Fruit fly (Drosophila melanogaster) whole organism, embryonic: ENCODE results near the gene CG7607.

Source experiments
- Atf3 ChIP-seq: fragments of 200-800 bp; sonication (Bioruptor generic); optimal IDR thresholded peaks from 3 replicates; lab custom pipeline; 2016; ENCODE audit warnings: missing biosample characterization, missing genetic modification characterization
- CG10321 ChIP-seq: fragments of 200-800 bp; sonication (Bioruptor generic); IDR thresholded peaks from 2 replicates; pipeline ENCODE4 v1.3.6; 2022; ENCODE audit warnings: missing biosample characterization, missing genetic modification characterization
- CG10979 ChIP-seq: fragments of 200-800 bp; sonication (Bioruptor generic); optimal IDR thresholded peaks from 2 replicates; lab custom pipeline; 2018; ENCODE audit warnings: missing biosample characterization, mild to moderate bottlenecking, missing genetic modification characterization, moderate library complexity
- CG11093 ChIP-seq: fragments of 200-800 bp; sonication (Bioruptor generic); IDR thresholded peaks from 3 replicates; pipeline ENCODE4 v1.3.6; 2022; ENCODE audit warnings: missing biosample characterization, missing genetic modification characterization
- CG11456 ChIP-seq: fragments of 200-800 bp; sonication (Bioruptor generic); IDR thresholded peaks from 3 replicates; pipeline ENCODE4 v1.3.6; 2022; ENCODE audit warnings: missing biosample characterization, missing genetic modification characterization
- CG11696 ChIP-seq: fragments of 200-800 bp; sonication (Bioruptor generic); IDR thresholded peaks from 2 replicates; pipeline ENCODE4 v1.3.6; 2022; ENCODE audit warnings: missing biosample characterization, missing genetic modification characterization
- CG11723 ChIP-seq: fragments of 200-800 bp; sonication (Bioruptor generic); optimal IDR thresholded peaks from 2 replicates; lab custom pipeline; 2017; ENCODE audit warnings: missing biosample characterization, mild to moderate bottlenecking, missing genetic modification characterization
- CG12155 ChIP-seq: fragments of 200-800 bp; sonication (Bioruptor generic); optimal IDR thresholded peaks from 3 replicates; lab custom pipeline; 2016; ENCODE audit warnings: missing biosample characterization, missing genetic modification characterization
- CG13775 ChIP-seq: fragments of 200-800 bp; sonication (Bioruptor generic); optimal IDR thresholded peaks from 3 replicates; lab custom pipeline; 2017; ENCODE audit warnings: missing biosample characterization, mild to moderate bottlenecking, missing genetic modification characterization
- CG15514 ChIP-seq: fragments of 200-800 bp; sonication (Bioruptor generic); optimal IDR thresholded peaks from 3 replicates; lab custom pipeline; 2017; ENCODE audit warnings: missing biosample characterization, missing genetic modification characterization, mild to moderate bottlenecking, moderate library complexity, missing genetic modification reagents
- CG17359 ChIP-seq: fragments of 200-800 bp; sonication (Bioruptor generic); optimal IDR thresholded peaks from 3 replicates; lab custom pipeline; 2018; ENCODE audit warnings: missing biosample characterization, mild to moderate bottlenecking, missing genetic modification characterization, moderate library complexity
- CG32772 ChIP-seq: fragments of 200-800 bp; sonication (Bioruptor generic); IDR thresholded peaks from 2 replicates; pipeline ENCODE4 v1.3.6; 2022; ENCODE audit warnings: missing biosample characterization, missing genetic modification characterization
- CG33213 ChIP-seq: fragments of 200-800 bp; sonication (Bioruptor generic); optimal IDR thresholded peaks from 3 replicates; lab custom pipeline; 2016; ENCODE audit warnings: missing biosample characterization, missing genetic modification characterization
- CG33557 ChIP-seq: fragments of 200-800 bp; sonication (Bioruptor generic); optimal IDR thresholded peaks from 2 replicates; lab custom pipeline; 2019; ENCODE audit warnings: missing biosample characterization, mild to moderate bottlenecking, missing genetic modification characterization, moderate library complexity
- CG3726 ChIP-seq: fragments of 200-800 bp; sonication (Bioruptor generic); IDR thresholded peaks from 3 replicates; pipeline ENCODE4, ENCODE4 v1.3.6; 2022; ENCODE audit warnings: missing biosample characterization, missing genetic modification characterization
- CG4282 ChIP-seq: fragments of 200-800 bp; sonication (Bioruptor generic); optimal IDR thresholded peaks from 2 replicates; lab custom pipeline; 2016; ENCODE audit warnings: missing biosample characterization, missing genetic modification characterization
- CG6765 ChIP-seq: fragments of 200-800 bp; sonication (Bioruptor generic); optimal IDR thresholded peaks from 3 replicates; lab custom pipeline; 2017; ENCODE audit warnings: missing biosample characterization, mild to moderate bottlenecking, missing genetic modification characterization
- CG7556 ChIP-seq: fragments of 200-800 bp; sonication (Bioruptor generic); optimal IDR thresholded peaks from 2 replicates; lab custom pipeline; 2017; ENCODE audit warnings: missing biosample characterization, mild to moderate bottlenecking, missing genetic modification characterization
- CG7963 ChIP-seq: fragments of 200-800 bp; sonication (Bioruptor generic); IDR thresholded peaks from 3 replicates; pipeline ENCODE4 v1.3.6; 2022; ENCODE audit warnings: missing biosample characterization, missing genetic modification characterization; ENCODE audit not compliant: partially characterized antibody
- CG8290 ChIP-seq, 3 experiments: fragments of 200-800 bp; sonication (Bioruptor generic); optimal IDR thresholded peaks; 2 replicates each; lab custom pipeline; 2016 to 2019; ENCODE audit warnings: missing biosample characterization in 3 of 3, missing genetic modification characterization in 3 of 3, mild to moderate bottlenecking in 2 of 3, moderate library complexity in 1 of 3
- CG9876 ChIP-seq: fragments of 200-800 bp; sonication (Bioruptor generic); optimal IDR thresholded peaks from 2 replicates; lab custom pipeline; 2016; ENCODE audit warnings: missing biosample characterization, missing genetic modification characterization
- Chrac-16 ChIP-seq: fragments of 200-800 bp; sonication (Bioruptor generic); optimal IDR thresholded peaks from 3 replicates; lab custom pipeline; 2016; ENCODE audit warnings: missing biosample characterization, missing genetic modification characterization
- CkIIα-i1 ChIP-seq: fragments of 200-800 bp; sonication (Bioruptor generic); IDR thresholded peaks from 2 replicates; pipeline ENCODE4 v1.3.6; 2022; ENCODE audit warnings: missing biosample characterization, missing genetic modification characterization
- Dbx ChIP-seq: fragments of 200-800 bp; sonication (Bioruptor generic); IDR thresholded peaks from 3 replicates; pipeline ENCODE4 v1.3.6; 2022; ENCODE audit warnings: missing biosample characterization, missing genetic modification characterization
- Drgx ChIP-seq: fragments of 200-800 bp; sonication (Bioruptor generic); IDR thresholded peaks from 2 replicates; pipeline ENCODE4 v1.3.6; 2022; ENCODE audit warnings: missing biosample characterization, missing genetic modification characterization
- Gug ChIP-seq: fragments of 200-800 bp; sonication (Bioruptor generic); IDR thresholded peaks from 4 replicates; pipeline ENCODE4 v1.3.6; 2022; ENCODE audit warnings: missing biosample characterization, missing genetic modification characterization
- HmgD ChIP-seq: fragments of 200-800 bp; sonication (Bioruptor generic); optimal IDR thresholded peaks from 3 replicates; lab custom pipeline; 2016; ENCODE audit warnings: missing biosample characterization, missing genetic modification characterization
- Oaz ChIP-seq: fragments of 200-800 bp; sonication (Bioruptor generic); IDR thresholded peaks from 2 replicates; pipeline ENCODE4 v1.3.6; 2022; ENCODE audit warnings: missing biosample characterization, missing genetic modification characterization
- Poxn ChIP-seq: fragments of 200-800 bp; sonication (Bioruptor generic); IDR thresholded peaks from 2 replicates; pipeline ENCODE4 v1.3.6; 2022; ENCODE audit warnings: missing biosample characterization, missing genetic modification characterization
- Spps ChIP-seq: fragments of 200-800 bp; sonication (Bioruptor generic); optimal IDR thresholded peaks from 2 replicates; lab custom pipeline; 2018; ENCODE audit warnings: missing biosample characterization, mild to moderate bottlenecking, missing genetic modification characterization
- Usf ChIP-seq: fragments of 200-800 bp; sonication (Bioruptor generic); optimal IDR thresholded peaks from 2 replicates; lab custom pipeline; 2017; ENCODE audit warnings: missing genotype, missing biosample characterization, missing genetic modification characterization
- croc ChIP-seq: fragments of 200-800 bp; sonication (Bioruptor generic); conservative IDR thresholded peaks from 3 replicates; pipeline ENCODE4 v1.3.6; 2022; ENCODE audit warnings: missing biosample characterization, missing genetic modification characterization
- cwo ChIP-seq: fragments of 200-800 bp; sonication (Bioruptor generic); optimal IDR thresholded peaks from 3 replicates; lab custom pipeline; 2017; ENCODE audit warnings: missing biosample characterization, missing genetic modification characterization, mild to moderate bottlenecking, moderate library complexity, missing genetic modification reagents
- da ChIP-seq: fragments of 200-800 bp; sonication (Bioruptor generic); optimal IDR thresholded peaks from 2 replicates; lab custom pipeline; 2016; ENCODE audit warnings: missing biosample characterization, missing genetic modification characterization
- eyg ChIP-seq: fragments of 200-800 bp; sonication (Bioruptor generic); optimal IDR thresholded peaks from 3 replicates; lab custom pipeline; 2016; ENCODE audit warnings: missing biosample characterization, missing genetic modification characterization
- fd3F ChIP-seq: fragments of 200-800 bp; sonication (Bioruptor generic); optimal IDR thresholded peaks from 2 replicates; lab custom pipeline; 2018; ENCODE audit warnings: missing biosample characterization, mild to moderate bottlenecking, missing genetic modification characterization, moderate library complexity
- fd64A ChIP-seq: fragments of 200-800 bp; sonication (Bioruptor generic); optimal IDR thresholded peaks from 3 replicates; lab custom pipeline; 2018; ENCODE audit warnings: missing biosample characterization, mild to moderate bottlenecking, missing genetic modification characterization
- gsb-n ChIP-seq: fragments of 200-800 bp; sonication (Bioruptor generic); optimal IDR thresholded peaks from 3 replicates; lab custom pipeline; 2018; ENCODE audit warnings: missing biosample characterization, mild to moderate bottlenecking, missing genetic modification characterization
- hb ChIP-seq: fragments of 200-800 bp; sonication (Bioruptor generic); IDR thresholded peaks from 3 replicates; pipeline ENCODE4 v1.3.6; 2022; ENCODE audit warnings: missing biosample characterization, missing genetic modification characterization; ENCODE audit not compliant: partially characterized antibody
- klu ChIP-seq: fragments of 200-800 bp; sonication (Bioruptor generic); IDR thresholded peaks from 2 replicates; pipeline ENCODE4 v1.3.6; 2022; ENCODE audit warnings: missing biosample characterization, missing genetic modification characterization
- lab ChIP-seq: fragments of 200-800 bp; sonication (Bioruptor generic); optimal IDR thresholded peaks from 3 replicates; lab custom pipeline; 2017; ENCODE audit warnings: missing biosample characterization, missing genetic modification characterization, mild to moderate bottlenecking, moderate library complexity, missing genetic modification reagents
- lola ChIP-seq, 3 experiments: fragments of >200 bp in 2 of 3; fragments of 200-800 bp in 1 of 3; sonication (Bioruptor generic) in 1 of 3; optimal IDR thresholded peaks; 2 replicates each; lab custom pipeline; 2017 to 2019; ENCODE audit warnings: missing biosample characterization in 3 of 3, missing genetic modification characterization in 3 of 3, mild to moderate bottlenecking in 1 of 3, moderate library complexity in 1 of 3
- pan ChIP-seq, 4 experiments: fragments of >200 bp in 3 of 4; fragments of 200-800 bp in 1 of 4; sonication (Bioruptor generic) in 1 of 4; optimal IDR thresholded peaks in 3 of 4; IDR thresholded peaks in 1 of 4; 2 replicates each; pipeline versions ENCODE4 v1.3.6 to Lab custom; 2017 to 2022; ENCODE audit warnings: missing biosample characterization in 2 of 4, missing genetic modification characterization in 2 of 4, mixed read lengths in 1 of 4
- sens-2 ChIP-seq: fragments of 200-800 bp; sonication (Bioruptor generic); IDR thresholded peaks from 2 replicates; pipeline ENCODE4 v1.3.6; 2022; ENCODE audit warnings: missing biosample characterization, missing genetic modification characterization
- sr ChIP-seq: fragments of 200-800 bp; sonication (Bioruptor generic); IDR thresholded peaks from 3 replicates; pipeline ENCODE4 v1.3.6; 2022; ENCODE audit warnings: missing biosample characterization, missing genetic modification characterization
- stc ChIP-seq: fragments of 200-800 bp; sonication (Bioruptor generic); IDR thresholded peaks from 2 replicates; pipeline ENCODE4 v1.3.6; 2022; ENCODE audit warnings: missing biosample characterization, missing genetic modification characterization
- tio ChIP-seq: fragments of 200-800 bp; sonication (Bioruptor generic); optimal IDR thresholded peaks from 2 replicates; lab custom pipeline; 2017; ENCODE audit warnings: missing biosample characterization, missing genetic modification characterization, inconsistent platforms
- wor ChIP-seq: fragments of 200-800 bp; sonication (Bioruptor generic); IDR thresholded peaks from 2 replicates; pipeline ENCODE4 v1.3.6; 2022; ENCODE audit warnings: missing biosample characterization, missing genetic modification characterization

Gene CG7607

dm6 chr3L:11205608-11206336 lies 6.4 kb downstream of the CG7607 start, which contains the start of gene Plod (continued):
- TF ChIP-seq CG15514 = peak; percentile 78
- TF ChIP-seq CG33213 (GFP tag; lab: Kevin White, UChicago) = peak; percentile 61
- no peak for TF ChIP-seq da (GFP tag; lab: Kevin White, UChicago)
- TF ChIP-seq CkIIα-i1 (GFP tag; lab: Robert Waterston, UW) = no peak
- no peak for TF ChIP-seq Usf (GFP tag; lab: Kevin White, UChicago)
- TF ChIP-seq CG8290 (GFP tag; optimal IDR thresholded peaks at IDR 0.05; lab: Kevin White, UChicago) = no peak
- TF ChIP-seq CG8290 (tag; optimal IDR thresholded peaks at IDR 0.05; lab: Kevin White, UChicago) = no peak
- TF ChIP-seq Spps (tag; lab: Kevin White, UChicago) = peak; percentile 11
- TF ChIP-seq CG12155 (GFP tag; lab: Kevin White, UChicago) = peak; percentile 21
- no peak for TF ChIP-seq cwo (GFP tag; lab: Kevin White, UChicago)
- TF ChIP-seq Poxn (GFP tag; lab: Robert Waterston, UW) = no peak
- TF ChIP-seq wor = no peak
- no peak for TF ChIP-seq Oaz (GFP tag; lab: Robert Waterston, UW)
- TF ChIP-seq CG7556 (GFP tag; lab: Kevin White, UChicago) = peak; percentile 21
- TF ChIP-seq sens-2 (GFP tag; lab: Robert Waterston, UW) = no peak
- TF ChIP-seq fd64A (GFP tag; lab: Kevin White, UChicago) = peak; percentile 17
- TF ChIP-seq CG32772 (GFP tag; lab: Robert Waterston, UW) = 0 out of 2 replicates have a peak, but pooled peaks have one; percentile 8
- TF ChIP-seq Gug (GFP tag; lab: Robert Waterston, UW) = no peak
- TF ChIP-seq croc (GFP tag; lab: Robert Waterston, UW) = no peak
- TF ChIP-seq pan (optimal IDR thresholded peaks at IDR 0.05; lab: Kevin White, UChicago) = no peak
- peak in 1 of 2 experiments; percentile 55 for TF ChIP-seq pan (GFP tag; optimal IDR thresholded peaks at IDR 0.05 in 1 of 2, IDR thresholded peaks at IDR 0.05 in 1 of 2)
- peak; percentile 4 for TF ChIP-seq CG10979 (tag; lab: Kevin White, UChicago)
- TF ChIP-seq CG3726 (GFP tag; lab: Robert Waterston, UW) = no peak
- TF ChIP-seq lola (GFP tag; optimal IDR thresholded peaks at IDR 0.05; lab: Kevin White, UChicago) = peak in 2 of 3 experiments; percentile 40 to 96
- peak; percentile 18 for TF ChIP-seq fd3F (GFP tag; lab: Kevin White, UChicago)
- no peak for TF ChIP-seq Atf3 (GFP tag; lab: Kevin White, UChicago)
- TF ChIP-seq klu (GFP tag; lab: Robert Waterston, UW) = no peak
- TF ChIP-seq stc (GFP tag; lab: Robert Waterston, UW) = 0 out of 2 replicates have a peak, but pooled peaks have one; percentile 11
- peak; percentile 53 for TF ChIP-seq CG17359 (tag; lab: Kevin White, UChicago)
- no peak for TF ChIP-seq CG11723 (GFP tag; lab: Kevin White, UChicago)
- peak; percentile 24 for TF ChIP-seq gsb-n (tag; lab: Kevin White, UChicago)
- no peak for TF ChIP-seq tio (GFP tag; lab: Kevin White, UChicago)
- TF ChIP-seq CG33557 (GFP tag; lab: Kevin White, UChicago) = no peak
- TF ChIP-seq eyg (GFP tag; lab: Kevin White, UChicago) = no peak
- TF ChIP-seq Dbx = peak; percentile 56
- peak; percentile 17; the same call in 1 of the 3 replicates for TF ChIP-seq CG7963 (GFP tag; lab: Robert Waterston, UW)
- TF ChIP-seq HmgD (GFP tag; lab: Kevin White, UChicago) = peak; percentile 23
- TF ChIP-seq sr (GFP tag; lab: Robert Waterston, UW) = 0 out of 3 replicates have a peak, but pooled peaks have one; percentile 14
- no peak for TF ChIP-seq CG9876 (GFP tag; lab: Kevin White, UChicago)
- TF ChIP-seq lab (GFP tag; lab: Kevin White, UChicago) = peak; percentile 61
- TF ChIP-seq hb = no peak; the same call in 2 of the 3 replicates
- no peak for TF ChIP-seq CG11093 (GFP tag; lab: Robert Waterston, UW)
- peak; percentile 32 for TF ChIP-seq Chrac-16 (GFP tag; lab: Kevin White, UChicago)
- TF ChIP-seq CG4282 = no peak
- no peak for TF ChIP-seq CG13775
- TF ChIP-seq Drgx = peak; percentile 61
- TF ChIP-seq CG11456 (GFP tag; lab: Robert Waterston, UW) = peak; percentile 38; the same call in 1 of the 3 replicates
- no peak for TF ChIP-seq CG10321
- TF ChIP-seq CG6765 = no peak
- TF ChIP-seq CG11696 (GFP tag; lab: Robert Waterston, UW) = no peak
